Fruit fly (Drosophila melanogaster): Measurements from ENCODE around the gene Fad2.

The Fad2 gene

DNA sequence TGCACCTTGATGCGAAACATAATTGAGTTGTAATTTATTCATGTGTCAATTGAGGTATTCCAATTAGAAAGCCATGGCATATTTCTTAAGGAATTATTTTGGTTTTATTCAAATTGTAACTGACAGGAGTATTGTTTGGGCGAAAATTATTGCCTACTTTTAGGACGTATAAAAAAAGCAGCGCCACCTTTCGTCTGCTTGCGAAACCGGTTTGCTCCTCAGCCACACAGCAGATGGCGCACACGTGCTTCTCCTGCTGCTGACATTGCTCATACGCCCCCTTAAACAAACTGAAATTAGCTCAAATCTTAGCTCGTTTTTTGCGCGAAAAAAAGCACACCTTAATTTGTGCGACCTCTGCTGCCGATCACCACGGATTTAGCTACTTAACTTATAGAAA lies 24.5 kb downstream of the Fad2 start (continued):
- TF ChIP-seq CG10366 (GFP tag; IDR thresholded peaks at IDR 0.05) (peak; percentile 60), CG7839 (tag; optimal IDR thresholded peaks at IDR 0.05) (peak; percentile 82), CG2875 (GFP tag; optimal IDR thresholded peaks at IDR 0.05) (peak; percentile 64), CG13123 (GFP tag; optimal IDR thresholded peaks at IDR 0.05) (no peak), CTCF (GFP tag; optimal IDR thresholded peaks at IDR 0.05) (peak; percentile 99), prd (optimal IDR thresholded peaks at IDR 0.05) (no peak), prd (GFP tag; IDR thresholded peaks at IDR 0.05) (peak; percentile 84), gfzf (GFP tag; optimal IDR thresholded peaks at IDR 0.05) (no peak), abd-A (tag; optimal IDR thresholded peaks at IDR 0.05) (no peak), CG10543 (GFP tag; optimal IDR thresholded peaks at IDR 0.05) (peak; percentile 64), CG12155 (GFP tag; optimal IDR thresholded peaks at IDR 0.05) (peak; percentile 38), CG17612 (GFP tag; IDR thresholded peaks at IDR 0.05) (no peak), dati (GFP tag; IDR thresholded peaks at IDR 0.05) (peak; percentile 36; the same call in 1 of the 2 replicates), CrebB (tag; optimal IDR thresholded peaks at IDR 0.05) (peak; percentile 24), dimm (GFP tag; IDR thresholded peaks at IDR 0.05) (peak; percentile 39; the same call in 1 of the 2 replicates), CG18764 (GFP tag; optimal IDR thresholded peaks at IDR 0.05) (peak; percentile 59), Awh (GFP tag; IDR thresholded peaks at IDR 0.05) (peak; percentile 61; the same call in 1 of the 2 replicates), zfh2 (GFP tag; optimal IDR thresholded peaks at IDR 0.05) (no peak), wor (GFP tag; IDR thresholded peaks at IDR 0.05) (no peak), CG30403 (GFP tag; optimal IDR thresholded peaks at IDR 0.05) (peak; percentile 82), Trl (optimal IDR thresholded peaks at IDR 0.05) (no peak), Trl (GFP tag; optimal IDR thresholded peaks at IDR 0.05) (peak; percentile 82), gem (tag; optimal IDR thresholded peaks at IDR 0.05) (peak; percentile 62), HLHmδ (GFP tag; optimal IDR thresholded peaks at IDR 0.05) (peak; percentile 71), Sox100B (GFP tag; optimal IDR thresholded peaks at IDR 0.05) (peak; percentile 17), Meics (GFP tag; optimal IDR thresholded peaks at IDR 0.05) (peak; percentile 81), Atf3 (GFP tag; optimal IDR thresholded peaks at IDR 0.05) (peak; percentile 73), CG7556 (GFP tag; optimal IDR thresholded peaks at IDR 0.05) (no peak), ham (GFP tag; IDR thresholded peaks at IDR 0.05) (no peak), ash1 (GFP tag; optimal IDR thresholded peaks at IDR 0.05) (peak; percentile 24), otp (GFP tag; IDR thresholded peaks at IDR 0.05) (peak; percentile 90), Hr78 (GFP tag; optimal IDR thresholded peaks at IDR 0.05) (no peak), CG10321 (GFP tag; IDR thresholded peaks at IDR 0.05) (no peak), slou (GFP tag; optimal IDR thresholded peaks at IDR 0.05) (peak; percentile 9), Dref (GFP tag; IDR thresholded peaks at IDR 0.05) (no peak), ems (GFP tag; optimal IDR thresholded peaks at IDR 0.05) (peak; percentile 50), unc-4 (GFP tag; IDR thresholded peaks at IDR 0.05; ENCODE audit: partially characterized antibody) (no peak), vfl (GFP tag; optimal IDR thresholded peaks at IDR 0.05) (peak; percentile 32), dm (GFP tag; optimal IDR thresholded peaks at IDR 0.05) (peak; percentile 69), nmo (GFP tag; optimal IDR thresholded peaks at IDR 0.05) (peak; percentile 68), caup (GFP tag; optimal IDR thresholded peaks at IDR 0.05; ENCODE audit: severe bottlenecking) (peak; percentile 78), CG2678 (tag; optimal IDR thresholded peaks at IDR 0.05) (peak; percentile 54), hbn (GFP tag; IDR thresholded peaks at IDR 0.05; ENCODE audit: partially characterized antibody) (no peak), Fer2 (tag; optimal IDR thresholded peaks at IDR 0.05) (peak; percentile 36), kni (GFP tag; optimal IDR thresholded peaks at IDR 0.05) (no peak), CG15696 (tag; optimal IDR thresholded peaks at IDR 0.05) (peak; percentile 79), da (GFP tag; optimal IDR thresholded peaks at IDR 0.05) (peak; percentile 65), CG1832 (GFP tag; optimal IDR thresholded peaks at IDR 0.05) (no peak), klu (GFP tag; IDR thresholded peaks at IDR 0.05) (no peak), run (tag; optimal IDR thresholded peaks at IDR 0.05) (no peak), CG11456 (GFP tag; IDR thresholded peaks at IDR 0.05) (peak; percentile 96), sqz (GFP tag; optimal IDR thresholded peaks at IDR 0.05) (peak; percentile 68)
